Fruit fly (Drosophila melanogaster) whole organism, wandering third instar larva: ENCODE data around the gene ATPsynCF6L.

Experiments
- CG9705 ChIP-seq: fragments of 200-800 bp; sonication (Bioruptor generic); optimal IDR thresholded peaks from 2 replicates; lab custom pipeline; 2018; ENCODE audit warnings: missing biosample characterization, mild to moderate bottlenecking, missing genetic modification characterization
- Dfd ChIP-seq: fragments of >200 bp; optimal IDR thresholded peaks from 2 replicates; lab custom pipeline; 2017; ENCODE audit warnings: missing biosample characterization, missing genetic modification characterization
- Sp1 ChIP-seq: fragments of 200-800 bp; sonication (Bioruptor generic); optimal IDR thresholded peaks from 3 replicates; lab custom pipeline; 2019; ENCODE audit warnings: missing biosample characterization, mild to moderate bottlenecking, missing genetic modification characterization, moderate library complexity
- ey ChIP-seq: fragments of 200-800 bp; sonication (Bioruptor generic); optimal IDR thresholded peaks from 2 replicates; lab custom pipeline; 2016; ENCODE audit warnings: missing biosample characterization, missing genetic modification characterization
- h ChIP-seq: fragments of 200-800 bp; sonication (Bioruptor generic); optimal IDR thresholded peaks from 3 replicates; lab custom pipeline; 2016; ENCODE audit warnings: missing biosample characterization, mild to moderate bottlenecking, missing genetic modification characterization
- lola ChIP-seq: fragments of >200 bp; optimal IDR thresholded peaks from 2 replicates; lab custom pipeline; 2017; ENCODE audit warnings: missing biosample characterization, missing genetic modification characterization

DNA sequence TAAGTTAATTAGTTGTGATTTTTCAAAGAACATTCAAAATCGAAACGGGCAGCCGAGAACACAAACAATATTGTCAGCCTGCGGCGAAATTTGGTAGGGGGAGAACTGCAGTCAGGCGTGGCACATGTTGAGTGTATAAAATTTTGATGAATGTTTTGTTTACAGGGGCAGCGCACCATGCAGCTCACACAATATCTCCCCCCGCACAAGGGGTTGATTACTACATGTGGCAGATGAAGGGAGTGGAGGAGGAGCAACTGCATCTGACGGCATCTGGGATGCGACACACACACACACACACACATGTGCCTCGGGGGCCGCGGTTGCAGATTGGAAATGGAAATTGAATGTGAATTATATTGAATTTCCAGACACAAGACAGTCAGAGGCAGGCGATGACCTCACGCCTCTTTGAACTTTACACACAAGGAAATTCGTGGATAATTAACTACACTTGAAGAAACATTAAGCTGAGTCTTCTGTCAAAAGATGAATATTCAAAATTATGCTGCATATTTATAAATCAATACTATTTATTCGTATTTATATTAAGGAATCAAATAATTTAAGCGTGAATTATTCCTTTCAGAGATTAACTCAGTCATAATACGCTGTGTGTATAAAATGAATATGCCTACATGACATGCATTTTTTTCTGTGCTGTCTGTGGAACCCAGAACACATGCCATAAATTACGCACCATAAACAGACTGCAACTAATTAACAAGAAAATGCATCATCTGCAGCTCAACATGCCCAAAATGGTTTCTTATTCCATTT is 12.3 kb downstream of the ATPsynCF6L start:
- TF ChIP-seq h (GFP tag; lab: Kevin White, UChicago) (no peak), Dfd (GFP tag; lab: Kevin White, UChicago) (no peak), Sp1 (GFP tag; lab: Kevin White, UChicago) (no peak), ey (no peak), CG9705 (GFP tag; lab: Kevin White, UChicago) (no peak), lola (GFP tag; lab: Kevin White, UChicago) (no peak)
